Worm (Caenorhabditis elegans) whole organism, late embryonic: ENCODE data around the gene F59B10.2.

ENCODE experiments used
- fkh-10 ChIP-seq: fragments of 150-350 bp; optimal IDR thresholded peaks from 2 replicates; lab custom pipeline; 2014; ENCODE audit warnings: missing biosample characterization, missing genetic modification reagents, missing genetic modification characterization
- hlh-8 ChIP-seq: sonication (generic microtip); optimal IDR thresholded peaks from 2 replicates; lab custom pipeline; 2016; ENCODE audit warnings: missing genotype, missing genetic modification characterization, missing compliant biosample characterization
- pqm-1 ChIP-seq: sonication (generic microtip); optimal IDR thresholded peaks from 2 replicates; lab custom pipeline; 2016; ENCODE audit warnings: missing genetic modification characterization, missing compliant biosample characterization
- unc-86 ChIP-seq: sonication (generic microtip); optimal IDR thresholded peaks from 2 replicates; lab custom pipeline; 2016; ENCODE audit warnings: missing genetic modification characterization, missing compliant biosample characterization

ce11 chrII:10523031-10523430, 13.4 kb upstream of the F59B10.2 start:
- TF ChIP-seq hlh-8 (tag; lab: Kevin White, UChicago) (no peak), unc-86 (tag; lab: Kevin White, UChicago) (no peak), fkh-10 (no peak), pqm-1 (tag; lab: Kevin White, UChicago) (no peak)
